Worm (Caenorhabditis elegans) whole organism, young adult: ENCODE data around the gene grl-7.

Experiments
- B0019.2 ChIP-seq: fragments of 200-800 bp; sonication (Bioruptor generic); conservative IDR thresholded peaks from 2 replicates; pipeline ENCODE4 v1.3.6; 2022; ENCODE audit warnings: missing genetic modification reagents, missing genetic modification characterization, missing compliant biosample characterization
- C17E4.6 ChIP-seq: fragments of 200-800 bp; sonication (Bioruptor generic); IDR thresholded peaks from 2 replicates; pipeline ENCODE4 v1.3.6; 2022; ENCODE audit warnings: missing genetic modification reagents, missing genetic modification characterization, missing compliant biosample characterization
- F23B12.7 ChIP-seq: sonication (generic microtip); optimal IDR thresholded peaks from 2 replicates; lab custom pipeline; 2017; ENCODE audit warnings: missing genetic modification characterization, mild to moderate bottlenecking, missing compliant biosample characterization, antibody characterized with exemption, moderate library complexity; ENCODE audit not compliant: insufficient read depth
- F52B5.7 ChIP-seq: sonication (generic microtip); optimal IDR thresholded peaks from 2 replicates; lab custom pipeline; 2016; ENCODE audit warnings: mild to moderate bottlenecking, missing genetic modification characterization, missing compliant biosample characterization
- F57C9.4 ChIP-seq: sonication (generic microtip); optimal IDR thresholded peaks from 2 replicates; lab custom pipeline; 2017; ENCODE audit warnings: mild to moderate bottlenecking, missing genetic modification characterization, missing compliant biosample characterization
- K11D2.4 ChIP-seq: fragments of 200-800 bp; sonication (Bioruptor generic); IDR thresholded peaks from 2 replicates; pipeline ENCODE4 v1.3.6; 2022; ENCODE audit warnings: missing genetic modification reagents, missing genetic modification characterization, missing compliant biosample characterization
- T07F8.4 ChIP-seq: sonication (generic microtip); optimal IDR thresholded peaks from 2 replicates; lab custom pipeline; 2016; ENCODE audit warnings: mild to moderate bottlenecking, missing genetic modification characterization, moderate library complexity, missing compliant biosample characterization
- T26A5.8 ChIP-seq: sonication (generic microtip); optimal IDR thresholded peaks from 2 replicates; lab custom pipeline; 2016; ENCODE audit warnings: missing genetic modification characterization, missing compliant biosample characterization
- Y67H2A.10 ChIP-seq: fragments of 200-800 bp; sonication (Bioruptor generic); conservative IDR thresholded peaks from 2 replicates; pipeline ENCODE4 v1.3.6; 2022; ENCODE audit warnings: missing genetic modification reagents, missing genetic modification characterization, missing compliant biosample characterization
- Y95B8A.8 ChIP-seq: fragments of 200-800 bp; sonication (Bioruptor generic); IDR thresholded peaks from 2 replicates; pipeline ENCODE4 v1.3.6; 2022; ENCODE audit warnings: missing genetic modification reagents, missing genetic modification characterization, missing compliant biosample characterization
- akir-1 ChIP-seq: fragments of 200-800 bp; sonication (Bioruptor generic); optimal IDR thresholded peaks from 2 replicates; lab custom pipeline; 2018; ENCODE audit warnings: mild to moderate bottlenecking, missing genetic modification characterization, moderate library complexity, missing compliant biosample characterization
- aptf-2 ChIP-seq: fragments of 200-800 bp; sonication (Bioruptor generic); conservative IDR thresholded peaks from 2 replicates; pipeline ENCODE4 v1.3.6; 2022; ENCODE audit warnings: missing genetic modification reagents, missing genetic modification characterization, missing compliant biosample characterization
- aptf-3 ChIP-seq: fragments of 200-800 bp; sonication (Bioruptor generic); IDR thresholded peaks from 2 replicates; pipeline ENCODE4 v1.3.6; 2022; ENCODE audit warnings: missing genetic modification characterization, missing compliant biosample characterization
- attf-3 ChIP-seq: fragments of 200-800 bp; sonication (Bioruptor generic); conservative IDR thresholded peaks from 2 replicates; pipeline ENCODE4 v1.3.6; 2022; ENCODE audit warnings: missing genetic modification reagents, missing genetic modification characterization, missing compliant biosample characterization
- attf-6 ChIP-seq: fragments of 200-800 bp; sonication (Bioruptor generic); IDR thresholded peaks from 2 replicates; pipeline ENCODE4 v1.3.6; 2022; ENCODE audit warnings: missing genetic modification reagents, missing genetic modification characterization, missing compliant biosample characterization
- bed-2 ChIP-seq: fragments of 200-800 bp; sonication (Bioruptor generic); IDR thresholded peaks from 2 replicates; pipeline ENCODE4 v1.3.6; 2022; ENCODE audit warnings: missing genetic modification reagents, missing genetic modification characterization, missing compliant biosample characterization
- cebp-2 ChIP-seq: fragments of 200-800 bp; sonication (Bioruptor generic); IDR thresholded peaks from 2 replicates; pipeline ENCODE4 v1.3.6; 2022; ENCODE audit warnings: missing genetic modification characterization, missing compliant biosample characterization
- ceh-27 ChIP-seq: fragments of 200-800 bp; sonication (Bioruptor generic); optimal IDR thresholded peaks from 2 replicates; lab custom pipeline; 2018; ENCODE audit warnings: mild to moderate bottlenecking, missing genetic modification characterization, moderate library complexity, missing compliant biosample characterization
- ceh-40 ChIP-seq: fragments of 200-800 bp; sonication (Bioruptor generic); IDR thresholded peaks from 2 replicates; pipeline ENCODE4 v1.3.6; 2022; ENCODE audit warnings: missing genetic modification characterization, missing compliant biosample characterization
- ceh-79 ChIP-seq: sonication (generic microtip); optimal IDR thresholded peaks from 2 replicates; lab custom pipeline; 2017; ENCODE audit warnings: mild to moderate bottlenecking, missing genetic modification characterization, missing compliant biosample characterization
- egrh-3 ChIP-seq: fragments of 200-800 bp; sonication (Bioruptor generic); IDR thresholded peaks from 2 replicates; pipeline ENCODE4 v1.3.6; 2022; ENCODE audit warnings: missing genetic modification reagents, missing genetic modification characterization, missing compliant biosample characterization
- hmg-20 ChIP-seq: fragments of 200-800 bp; sonication (Bioruptor generic); IDR thresholded peaks from 2 replicates; pipeline ENCODE4 v1.3.6; 2022; ENCODE audit warnings: missing genetic modification reagents, missing genetic modification characterization, missing compliant biosample characterization
- lag-1 ChIP-seq: fragments of 200-800 bp; sonication (Bioruptor generic); IDR thresholded peaks from 2 replicates; pipeline ENCODE4 v1.3.6; 2022; ENCODE audit warnings: missing genetic modification reagents, missing genetic modification characterization, missing compliant biosample characterization
- let-526 ChIP-seq: fragments of 200-800 bp; sonication (Bioruptor generic); IDR thresholded peaks from 2 replicates; pipeline ENCODE4 v1.3.6; 2022; ENCODE audit warnings: missing genetic modification reagents, missing genetic modification characterization, missing compliant biosample characterization
- lin-35 ChIP-seq, 3 experiments: fragments of 150-350 bp in 2 of 3; sonication (generic microtip) in 1 of 3; optimal IDR thresholded peaks; 2 replicates each; lab custom pipeline; 2014 to 2018; ENCODE audit warnings: missing biosample characterization in 3 of 3, missing genetic modification characterization in 3 of 3, missing genetic modification reagents in 3 of 3
- lin-40 ChIP-seq: sonication (generic microtip); optimal IDR thresholded peaks from 2 replicates; lab custom pipeline; 2016; ENCODE audit warnings: missing genetic modification characterization, mild to moderate bottlenecking, missing compliant biosample characterization, missing genotype, missing genetic modification reagents
- lin-54 ChIP-seq: fragments of 200-800 bp; sonication (Bioruptor generic); optimal IDR thresholded peaks from 2 replicates; lab custom pipeline; 2018; ENCODE audit warnings: mild to moderate bottlenecking, missing genetic modification characterization, missing compliant biosample characterization
- madf-6 ChIP-seq: fragments of 200-800 bp; sonication (Bioruptor generic); IDR thresholded peaks from 2 replicates; pipeline ENCODE4 v1.3.6; 2022; ENCODE audit warnings: missing genetic modification reagents, missing genetic modification characterization, missing compliant biosample characterization
- nfya-1 ChIP-seq: sonication (generic microtip); optimal IDR thresholded peaks from 2 replicates; lab custom pipeline; 2017; ENCODE audit warnings: antibody characterized with exemption, missing compliant biosample characterization, missing genetic modification characterization, borderline replicate concordance; ENCODE audit not compliant: insufficient read depth
- nhr-27 ChIP-seq: fragments of 200-800 bp; sonication (Bioruptor generic); optimal IDR thresholded peaks from 2 replicates; lab custom pipeline; 2018; ENCODE audit warnings: mild to moderate bottlenecking, missing genetic modification characterization, moderate library complexity, missing compliant biosample characterization
- nhr-80 ChIP-seq: sonication (generic microtip); optimal IDR thresholded peaks from 2 replicates; lab custom pipeline; 2016; ENCODE audit warnings: missing genetic modification characterization, missing compliant biosample characterization
- pbrm-1 ChIP-seq: fragments of 200-800 bp; sonication (Bioruptor generic); IDR thresholded peaks from 2 replicates; pipeline ENCODE4 v1.3.6; 2022; ENCODE audit warnings: missing genetic modification reagents, missing genetic modification characterization, missing compliant biosample characterization
- sdz-38 ChIP-seq: sonication (generic microtip); optimal IDR thresholded peaks from 2 replicates; lab custom pipeline; 2016; ENCODE audit warnings: missing genotype, missing genetic modification characterization, missing compliant biosample characterization
- snpc-1.3 ChIP-seq: sonication (generic microtip); optimal IDR thresholded peaks from 2 replicates; lab custom pipeline; 2017; ENCODE audit warnings: missing genetic modification characterization, mild to moderate bottlenecking, missing compliant biosample characterization, antibody characterized with exemption, moderate library complexity, missing genotype, missing genetic modification reagents; ENCODE audit not compliant: insufficient read depth
- snpc-3.4 ChIP-seq: sonication (generic microtip); optimal IDR thresholded peaks from 2 replicates; lab custom pipeline; 2017; ENCODE audit warnings: missing genetic modification characterization, mild to moderate bottlenecking, missing compliant biosample characterization, antibody characterized with exemption, moderate library complexity, missing genotype, missing genetic modification reagents
- tbp1 ChIP-seq: fragments of 200-800 bp; sonication (Bioruptor generic); optimal IDR thresholded peaks from 2 replicates; lab custom pipeline; 2018; ENCODE audit warnings: mild to moderate bottlenecking, missing genetic modification characterization, missing compliant biosample characterization
- tlf-1 ChIP-seq: fragments of 200-800 bp; sonication (Bioruptor generic); optimal IDR thresholded peaks from 2 replicates; lab custom pipeline; 2018; ENCODE audit warnings: mild to moderate bottlenecking, missing genetic modification characterization, missing compliant biosample characterization
- unc-130 ChIP-seq: sonication (generic microtip); optimal IDR thresholded peaks from 2 replicates; lab custom pipeline; 2016; ENCODE audit warnings: missing genetic modification reagents, missing genetic modification characterization, missing compliant biosample characterization
- zfh-2 ChIP-seq: fragments of 200-800 bp; sonication (Bioruptor generic); conservative IDR thresholded peaks from 2 replicates; pipeline ENCODE4 v1.3.6; 2022; ENCODE audit warnings: missing genetic modification reagents, missing genetic modification characterization, missing compliant biosample characterization
- ztf-18 ChIP-seq: sonication (generic microtip); optimal IDR thresholded peaks from 2 replicates; lab custom pipeline; 2016; ENCODE audit warnings: missing genotype, mild to moderate bottlenecking, missing genetic modification characterization, missing compliant biosample characterization
- ztf-25 ChIP-seq: fragments of 200-800 bp; sonication (Bioruptor generic); IDR thresholded peaks from 2 replicates; pipeline ENCODE4 v1.3.6; 2022; ENCODE audit warnings: missing genetic modification reagents, missing genetic modification characterization, missing compliant biosample characterization
- ztf-26 ChIP-seq: sonication (generic microtip); optimal IDR thresholded peaks from 2 replicates; lab custom pipeline; 2017; ENCODE audit warnings: missing genetic modification characterization, missing compliant biosample characterization

The grl-7 gene

DNA sequence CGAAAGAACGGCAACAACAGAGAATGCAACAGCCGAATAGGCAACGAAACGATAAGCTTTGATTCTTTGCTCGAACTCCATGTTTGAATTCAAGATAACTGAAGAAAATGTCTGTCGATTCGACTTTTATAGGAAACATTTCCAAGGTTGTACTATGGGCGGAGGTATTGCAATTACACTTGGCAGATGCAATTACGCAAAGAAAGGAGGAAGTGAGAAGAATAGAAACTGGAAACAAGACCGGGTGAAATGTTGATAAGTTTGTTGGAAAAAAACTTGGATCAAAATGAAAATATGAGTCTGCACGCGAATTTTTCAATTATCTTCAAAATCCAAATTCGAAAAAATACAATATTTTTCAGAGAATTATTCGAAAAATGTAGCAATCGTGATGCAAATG lies 43.0 kb upstream of the grl-7 start, which contains the start of gene col-155:
col-155 (minus strand) TSS at position 101 of the 400 bp plus-strand sequence.
- TF ChIP-seq F57C9.4 (tag; lab: Kevin White, UChicago) = no peak
- TF ChIP-seq ceh-40 = no peak
- TF ChIP-seq ceh-27 (GFP tag; lab: Kevin White, UChicago) = no peak
- TF ChIP-seq akir-1 (GFP tag; lab: Kevin White, UChicago) = no peak
- TF ChIP-seq T07F8.4 = no peak
- no peak for TF ChIP-seq T26A5.8 (tag; lab: Kevin White, UChicago)
- no peak for TF ChIP-seq ceh-79 (tag; lab: Kevin White, UChicago)
- no peak for TF ChIP-seq let-526 (GFP tag; lab: Robert Waterston, UW)
- no peak for TF ChIP-seq C17E4.6 (GFP tag; lab: Robert Waterston, UW)
- no peak for TF ChIP-seq bed-2 (GFP tag; lab: Robert Waterston, UW)
- TF ChIP-seq, all 124 proteins: peak for 0

DNA sequence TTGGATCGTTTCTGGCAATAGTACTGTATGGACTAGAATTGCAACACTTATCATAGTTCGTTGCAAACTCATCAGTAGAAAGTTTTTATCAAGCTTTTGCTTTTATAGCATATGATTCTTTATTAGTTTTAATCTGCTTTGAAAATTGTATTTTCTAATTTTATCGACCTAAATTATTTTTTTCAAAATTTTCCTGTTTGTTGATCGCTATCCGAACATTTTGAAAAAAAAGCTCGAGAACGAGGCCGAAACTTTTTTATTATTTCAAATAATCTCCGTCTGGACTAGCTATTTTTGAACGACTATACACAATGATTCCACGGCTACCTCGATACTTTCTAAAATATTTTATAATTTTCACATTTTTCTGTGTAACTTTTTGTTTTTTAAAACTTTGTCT lies 39.6 kb upstream of the grl-7 start, which contains the start of gene F55C10.4:
F55C10.4 (plus strand) TSS at position 301 of the 400 bp plus-strand sequence.
- TF ChIP-seq Y95B8A.8 (GFP tag; lab: Robert Waterston, UW) (no peak), tbp1 (GFP tag; lab: Kevin White, UChicago) (no peak), F52B5.7 (no peak), hmg-20 (GFP tag; lab: Robert Waterston, UW) (no peak), Y67H2A.10 (no peak), ztf-26 (tag; lab: Kevin White, UChicago) (no peak), attf-6 (GFP tag; lab: Robert Waterston, UW) (no peak), snpc-1.3 (no peak), B0019.2 (no peak), nfya-1 (no peak), unc-130 (no peak), ztf-18 (tag; lab: Kevin White, UChicago) (no peak), egrh-3 (GFP tag; lab: Robert Waterston, UW) (no peak)

DNA sequence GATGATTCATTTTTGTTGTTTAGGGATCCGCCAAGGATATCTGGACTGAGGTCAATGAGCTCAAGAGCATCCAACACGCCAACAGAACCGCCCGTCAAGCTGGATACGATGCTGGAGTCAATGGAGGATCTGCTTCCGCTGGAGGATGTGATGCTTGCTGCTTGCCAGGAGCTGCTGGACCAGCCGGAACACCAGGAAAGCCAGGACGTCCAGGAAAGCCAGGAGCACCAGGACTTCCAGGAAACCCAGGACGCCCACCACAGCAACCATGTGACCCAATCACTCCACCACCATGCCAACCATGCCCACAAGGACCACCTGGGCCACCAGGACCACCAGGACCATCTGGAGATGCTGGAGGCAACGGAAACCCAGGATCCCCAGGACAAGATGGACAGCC lies 38.8 kb upstream of the grl-7 start:
- TF ChIP-seq egrh-3 (GFP tag; lab: Robert Waterston, UW) = peak; percentile 66; the same call in 1 of the 2 replicates

DNA sequence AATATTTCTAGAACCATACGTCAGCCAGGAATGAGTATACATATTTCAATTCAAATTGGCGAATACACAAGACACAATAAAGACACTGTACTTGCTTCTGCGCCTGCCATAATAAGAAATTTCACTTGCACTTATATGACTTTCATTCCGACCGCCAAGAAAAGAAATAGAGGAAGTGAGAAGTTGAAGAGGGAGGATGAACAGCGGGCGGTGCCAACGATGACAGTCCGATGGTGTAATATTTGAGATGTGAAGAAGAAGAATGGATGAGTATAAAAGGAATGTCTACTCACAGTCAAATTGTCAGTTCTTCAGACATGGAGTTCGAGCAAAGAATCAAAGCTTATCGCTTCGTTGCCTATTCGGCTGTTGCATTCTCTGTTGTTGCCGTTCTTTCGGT lies 38.2 kb upstream of the grl-7 start, which contains the start of gene col-154:
col-154 (plus strand) TSS at position 301 of the 400 bp plus-strand sequence.
- no peak for TF ChIP-seq attf-3 (GFP tag; lab: Robert Waterston, UW)
- no peak for TF ChIP-seq K11D2.4 (GFP tag; lab: Robert Waterston, UW)
- TF ChIP-seq aptf-2 (GFP tag; lab: Robert Waterston, UW) = no peak
- no peak for TF ChIP-seq lin-54 (GFP tag; lab: Kevin White, UChicago)
- no peak for TF ChIP-seq akir-1 (GFP tag; lab: Kevin White, UChicago)
- no peak for TF ChIP-seq aptf-3
- no peak for TF ChIP-seq cebp-2
- TF ChIP-seq F23B12.7 (tag; lab: Kevin White, UChicago) = no peak
- TF ChIP-seq tlf-1 (GFP tag; lab: Kevin White, UChicago) = no peak
- no peak for TF ChIP-seq pbrm-1 (GFP tag; lab: Robert Waterston, UW)
- TF ChIP-seq Y67H2A.10 = no peak
- TF ChIP-seq, all 124 proteins: peak for 0

DNA sequence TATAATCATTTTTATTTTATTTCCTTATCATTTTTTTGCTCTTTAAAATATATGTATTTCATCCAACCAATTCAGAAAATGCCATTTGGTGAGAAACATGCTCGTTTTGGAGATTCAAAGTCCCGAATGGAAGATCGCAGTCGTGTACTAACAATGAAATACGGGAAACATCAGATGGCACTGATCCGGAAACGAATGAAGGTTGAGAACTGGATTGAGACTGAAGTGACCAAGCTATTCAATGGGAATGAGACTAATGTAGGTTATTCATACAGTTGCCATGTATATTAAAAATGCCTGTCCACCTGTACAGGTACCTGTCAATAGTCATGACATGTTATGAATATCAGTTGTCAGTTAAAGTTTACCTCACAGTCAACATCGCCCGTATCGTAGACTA lies 36.2 kb upstream of the grl-7 start, which contains the start of gene F55C10.5:
F55C10.5 (plus strand) TSS at position 74 of the 400 bp plus-strand sequence.
- TF ChIP-seq lin-35 (GFP tag; optimal IDR thresholded peaks at IDR 0.05; lab: Kevin White, UChicago) (no peak), F52B5.7 (no peak), madf-6 (GFP tag; lab: Robert Waterston, UW) (no peak), sdz-38 (tag; lab: Kevin White, UChicago) (no peak), snpc-3.4 (tag; lab: Kevin White, UChicago) (no peak), lin-40 (tag; lab: Kevin White, UChicago) (no peak), hmg-20 (GFP tag; lab: Robert Waterston, UW) (no peak), unc-130 (no peak), T07F8.4 (no peak), nhr-27 (tag; lab: Kevin White, UChicago) (no peak), lag-1 (GFP tag; lab: Robert Waterston, UW) (no peak), C17E4.6 (GFP tag; lab: Robert Waterston, UW) (no peak), snpc-1.3 (no peak), B0019.2 (no peak), nhr-80 (no peak), zfh-2 (GFP tag; lab: Robert Waterston, UW) (no peak), K11D2.4 (GFP tag; lab: Robert Waterston, UW) (no peak), ztf-25 (no peak)
